Fruit fly (Drosophila melanogaster): Measurements from ENCODE around the gene CG42300.

The CG42300 gene

DNA sequence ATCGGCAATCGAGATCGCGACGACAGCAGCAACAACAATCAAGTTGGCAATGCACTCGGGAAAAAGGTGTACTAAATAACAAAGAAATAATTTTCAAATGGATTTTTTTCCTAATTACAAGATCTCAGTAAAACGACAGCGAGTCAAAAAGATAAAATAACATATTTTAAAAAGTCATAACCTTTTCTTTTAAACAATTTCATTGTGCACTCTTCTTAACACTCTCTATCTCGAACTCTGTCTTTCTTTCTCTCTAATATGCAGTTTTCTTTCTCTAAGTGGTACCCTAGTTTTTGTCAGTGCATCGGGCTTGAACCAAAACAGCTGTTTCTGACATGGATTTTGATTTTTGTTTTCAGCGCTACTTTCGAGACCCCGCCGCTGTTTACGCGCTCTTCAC lies 6.8 kb downstream of the CG42300 start (continued):
- TF ChIP-seq CG12391 (tag; optimal IDR thresholded peaks at IDR 0.05) (peak; percentile 74), CG12104 (GFP tag; optimal IDR thresholded peaks at IDR 0.05) (peak; percentile 58), HLH54F (GFP tag; optimal IDR thresholded peaks at IDR 0.05) (peak; percentile 64), Adf1 (GFP tag; IDR thresholded peaks at IDR 0.05) (peak; percentile 41; the same call in 1 of the 2 replicates), D (optimal IDR thresholded peaks at IDR 0.05) (no peak), D (GFP tag; optimal IDR thresholded peaks at IDR 0.05) (peak; percentile 64), sob (GFP tag; IDR thresholded peaks at IDR 0.05) (peak; percentile 66; the same call in 1 of the 2 replicates), Mad (GFP tag; optimal IDR thresholded peaks at IDR 0.05) (peak; percentile 65), CG17829 (tag; optimal IDR thresholded peaks at IDR 0.05) (peak; percentile 77), CG1792 (GFP tag; optimal IDR thresholded peaks at IDR 0.05) (peak; percentile 50), CG15269 (tag; optimal IDR thresholded peaks at IDR 0.05) (peak; percentile 86), pb (GFP tag; optimal IDR thresholded peaks at IDR 0.05) (peak; percentile 57), CG8089 (GFP tag; optimal IDR thresholded peaks at IDR 0.05) (peak; percentile 57), CG11560 (tag; IDR thresholded peaks at IDR 0.05) (peak; percentile 46; the same call in 2 of the 3 replicates), pan (optimal IDR thresholded peaks at IDR 0.05) (no peak), pan (GFP tag; optimal IDR thresholded peaks at IDR 0.05 in 1 of 2, IDR thresholded peaks at IDR 0.05 in 1 of 2) (peak in 1 of 2 experiments; percentile 80), Kr (GFP tag; optimal IDR thresholded peaks at IDR 0.05) (no peak), Sry-δ (GFP tag; optimal IDR thresholded peaks at IDR 0.05) (peak; percentile 25), zf30C (GFP tag; optimal IDR thresholded peaks at IDR 0.05) (peak; percentile 18), Ssrp (tag; optimal IDR thresholded peaks at IDR 0.05) (peak; percentile 78), pho (GFP tag; optimal IDR thresholded peaks at IDR 0.05) (peak; percentile 70), CG1529 (GFP tag; optimal IDR thresholded peaks at IDR 0.05) (peak; percentile 56), her (GFP tag; optimal IDR thresholded peaks at IDR 0.05) (peak; percentile 67), Myb (GFP tag; optimal IDR thresholded peaks at IDR 0.05) (peak; percentile 48), CG14667 (GFP tag; IDR thresholded peaks at IDR 0.05) (peak; percentile 71), CG16863 (GFP tag; optimal IDR thresholded peaks at IDR 0.05) (peak; percentile 59), CG13287 (GFP tag; IDR thresholded peaks at IDR 0.05; ENCODE audit: partially characterized antibody) (no peak), CG9609 (GFP tag; optimal IDR thresholded peaks at IDR 0.05) (peak; percentile 70), pros (GFP tag; optimal IDR thresholded peaks at IDR 0.05) (no peak), vfl (GFP tag; optimal IDR thresholded peaks at IDR 0.05) (peak; percentile 14), Dp (GFP tag; optimal IDR thresholded peaks at IDR 0.05) (no peak), ato (GFP tag; IDR thresholded peaks at IDR 0.05; ENCODE audit: partially characterized antibody) (no peak), hkb (optimal IDR thresholded peaks at IDR 0.05) (no peak), hkb (GFP tag; IDR thresholded peaks at IDR 0.05) (peak; percentile 72), bigmax (GFP tag; optimal IDR thresholded peaks at IDR 0.05) (no peak), zfh1 (GFP tag; IDR thresholded peaks at IDR 0.05) (0 out of 3 replicates have a peak, but pooled peaks have one; percentile 52), Taf1 (GFP tag; IDR thresholded peaks at IDR 0.05) (peak; percentile 46; the same call in 1 of the 2 replicates), CG8281 (tag; optimal IDR thresholded peaks at IDR 0.05) (peak; percentile 55), pita (GFP tag; optimal IDR thresholded peaks at IDR 0.05) (no peak), cad (GFP tag; optimal IDR thresholded peaks at IDR 0.05) (no peak), CG9727 (GFP tag; optimal IDR thresholded peaks at IDR 0.05) (peak; percentile 74), CG11093 (GFP tag; IDR thresholded peaks at IDR 0.05) (peak; percentile 70; the same call in 2 of the 3 replicates), Hr39 (optimal IDR thresholded peaks at IDR 0.05) (no peak), scrt (GFP tag; optimal IDR thresholded peaks at IDR 0.05) (peak; percentile 59), nerfin-2 (GFP tag; IDR thresholded peaks at IDR 0.05; ENCODE audit: partially characterized antibody) (no peak), CG12236 (GFP tag; optimal IDR thresholded peaks at IDR 0.05) (peak; percentile 36), Oli (tag; optimal IDR thresholded peaks at IDR 0.05) (peak; percentile 86), CG14441 (GFP tag; IDR thresholded peaks at IDR 0.05) (peak; percentile 78), gsb (GFP tag; IDR thresholded peaks at IDR 0.05) (peak; percentile 66), crc (GFP tag; optimal IDR thresholded peaks at IDR 0.05) (peak; percentile 40), ttk (GFP tag; IDR thresholded peaks at IDR 0.05) (peak; percentile 77), CG4707 (GFP tag; optimal IDR thresholded peaks at IDR 0.05) (no peak)

Data from whole organism, embryonic.